Worm (Caenorhabditis elegans): Measurements from ENCODE around the gene srw-136.

DNA sequence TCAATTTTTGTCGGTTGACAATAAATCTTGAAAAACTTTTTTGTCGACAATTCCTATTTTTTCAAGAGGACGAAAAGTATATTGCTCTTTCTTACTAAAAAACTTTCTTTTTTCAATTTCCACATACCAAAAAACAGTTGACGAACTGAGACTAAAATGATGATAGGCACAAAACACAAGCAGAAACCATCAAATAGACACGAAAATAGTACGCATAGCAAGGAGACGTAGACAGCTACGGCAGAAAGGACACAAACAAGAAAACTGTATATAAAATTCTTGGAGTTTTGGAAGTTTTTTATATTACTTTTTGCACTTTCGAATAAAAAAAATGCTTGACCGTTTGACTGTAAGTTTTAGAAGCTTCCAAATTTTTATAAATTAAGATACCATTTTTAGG, 3.8 kb upstream of the srw-136 start, which contains the start of gene K12D9.1:
- TF ChIP-seq aly-2 (tag; optimal IDR thresholded peaks at IDR 0.05) (no peak), nhr-47 (tag; optimal IDR thresholded peaks at IDR 0.05) (no peak), ztf-11 (tag; optimal IDR thresholded peaks at IDR 0.05) (no peak), unc-130 (tag; optimal IDR thresholded peaks at IDR 0.05) (no peak), mep-1 (tag; optimal IDR thresholded peaks at IDR 0.05) (no peak), nhr-11 (tag; optimal IDR thresholded peaks at IDR 0.05) (no peak), tbx-2 (tag; optimal IDR thresholded peaks at IDR 0.05) (no peak)

Data from whole organism, L1 larva.